Fruit fly (Drosophila melanogaster): ENCODE measurements around the gene CG13014.

dm6 chrX:16586178-16586890 is 1.3 kb upstream of the CG13014 start:
- no peak for TF ChIP-seq Myc (optimal IDR thresholded peaks at IDR 0.05)
- no peak for TF ChIP-seq Sin3A (optimal IDR thresholded peaks at IDR 0.05)
- no peak for TF ChIP-seq psq (optimal IDR thresholded peaks at IDR 0.05)
